Worm (Caenorhabditis elegans): ENCODE measurements around the gene C55A6.12.

DNA sequence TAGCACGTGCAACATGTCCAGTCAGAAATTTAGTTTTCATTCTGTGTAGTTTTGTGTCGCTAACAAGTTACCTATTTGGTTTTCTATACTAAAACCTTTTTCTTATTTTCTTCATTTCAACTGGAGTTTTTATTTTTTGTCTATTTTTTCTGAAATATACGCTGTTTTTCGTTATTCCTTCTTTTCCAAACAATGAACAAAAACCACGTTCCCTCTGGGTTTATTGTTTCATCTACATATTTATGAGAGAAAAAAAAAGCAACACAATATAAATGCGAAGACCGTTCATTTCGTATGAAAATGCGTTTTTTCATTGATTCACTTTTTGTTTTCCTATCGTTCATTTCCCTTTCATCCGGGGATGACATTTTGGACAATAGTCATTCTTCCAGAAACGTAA, 23.5 kb downstream of the C55A6.12 start, which contains the start of gene T11F9.22:
- TF ChIP-seq jun-1 (tag; optimal IDR thresholded peaks at IDR 0.05) (no peak), snpc-4 (tag; optimal IDR thresholded peaks at IDR 0.05) (no peak), lin-39 (tag; optimal IDR thresholded peaks at IDR 0.05) (no peak), ceh-82 (tag; optimal IDR thresholded peaks at IDR 0.05) (no peak), nhr-77 (tag; optimal IDR thresholded peaks at IDR 0.05) (no peak), nhr-12 (tag; optimal IDR thresholded peaks at IDR 0.05) (no peak), zag-1 (tag; optimal IDR thresholded peaks at IDR 0.05) (no peak), aly-2 (tag; optimal IDR thresholded peaks at IDR 0.05) (no peak), nhr-28 (tag; optimal IDR thresholded peaks at IDR 0.05) (no peak), elt-2 (tag; optimal IDR thresholded peaks at IDR 0.05) (no peak)

All from whole organism, L3 larva.